Worm (Caenorhabditis elegans): ENCODE measurements around the gene Y7A5A.5.

DNA sequence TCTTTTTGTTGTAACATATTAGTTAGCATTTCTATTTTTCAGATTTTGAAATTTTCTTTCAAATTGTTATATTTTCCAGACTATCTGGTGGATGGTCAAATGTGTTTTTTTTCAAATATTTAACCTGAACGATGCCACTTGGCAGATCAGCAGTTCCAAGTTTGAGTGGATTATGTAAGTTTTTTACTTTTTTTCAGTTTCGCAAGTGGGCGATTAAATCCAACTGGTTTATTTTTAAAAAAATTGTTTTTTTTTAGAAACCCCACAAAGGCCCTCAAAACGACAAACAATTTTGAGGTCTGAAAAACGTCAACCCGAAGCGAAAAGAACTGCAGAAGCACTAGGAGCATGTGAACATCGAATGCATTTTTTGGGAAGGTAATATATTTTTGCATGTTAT, 40.2 kb upstream of the Y7A5A.5 start, which contains the start of gene Y7A5A.9:
- no peak for TF ChIP-seq flt-1 (GFP tag; IDR thresholded peaks at IDR 0.05)
- TF ChIP-seq ztf-29 (GFP tag; IDR thresholded peaks at IDR 0.05): no peak

All from whole organism, midembryonic.